Worm (Caenorhabditis elegans) whole organism, L4 larva: ENCODE measurements around the gene col-184.

Experiments used
- D1046.2 ChIP-seq: fragments of 200-800 bp; sonication (Bioruptor generic); IDR thresholded peaks from 2 replicates; pipeline ENCODE4 v1.3.6; 2022; ENCODE audit warnings: missing genetic modification characterization, missing compliant biosample characterization
- F26F4.8 ChIP-seq: fragments of 200-800 bp; sonication (Bioruptor generic); conservative IDR thresholded peaks from 2 replicates; pipeline ENCODE4 v1.3.6; 2022; ENCODE audit warnings: missing genetic modification characterization, missing compliant biosample characterization
- F37D6.2 ChIP-seq: sonication (generic microtip); optimal IDR thresholded peaks from 2 replicates; lab custom pipeline; 2016; ENCODE audit warnings: mild to moderate bottlenecking, missing genetic modification characterization, missing compliant biosample characterization
- F44E2.7 ChIP-seq: fragments of 200-800 bp; sonication (Bioruptor generic); IDR thresholded peaks from 2 replicates; pipeline ENCODE4 v2.1.2; 2022; ENCODE audit warnings: missing genetic modification characterization, missing compliant biosample characterization
- F49E8.2 ChIP-seq: sonication (generic microtip); optimal IDR thresholded peaks from 2 replicates; lab custom pipeline; 2016; ENCODE audit warnings: missing compliant biosample characterization, mild to moderate bottlenecking, missing genetic modification characterization, borderline replicate concordance
- R02D3.7 ChIP-seq: fragments of 150-350 bp; sonication (generic microtip); optimal IDR thresholded peaks from 3 replicates; lab custom pipeline; 2014; ENCODE audit warnings: missing biosample characterization, missing genetic modification characterization
- T20F7.1 ChIP-seq: fragments of 200-800 bp; sonication (Bioruptor generic); optimal IDR thresholded peaks from 2 replicates; lab custom pipeline; 2018; ENCODE audit warnings: mild to moderate bottlenecking, missing genetic modification characterization, missing compliant biosample characterization
- Y105C5A.15 ChIP-seq: fragments of 200-800 bp; sonication (Bioruptor generic); IDR thresholded peaks from 2 replicates; pipeline ENCODE4 v1.3.6; 2022; ENCODE audit warnings: missing genetic modification characterization, missing compliant biosample characterization
- Y5F2A.4 ChIP-seq: fragments of 200-800 bp; sonication (Bioruptor generic); optimal IDR thresholded peaks from 2 replicates; lab custom pipeline; 2018; ENCODE audit warnings: mild to moderate bottlenecking, missing genetic modification characterization, missing compliant biosample characterization
- ceh-20 ChIP-seq: fragments of 200-800 bp; sonication (Bioruptor generic); IDR thresholded peaks from 2 replicates; pipeline ENCODE4 v1.3.6; 2022; ENCODE audit warnings: missing genetic modification reagents, missing genetic modification characterization, missing compliant biosample characterization
- ceh-32 ChIP-seq: sonication (generic microtip); optimal IDR thresholded peaks from 2 replicates; lab custom pipeline; 2016; ENCODE audit warnings: mild to moderate bottlenecking, missing genetic modification characterization, missing compliant biosample characterization; ENCODE audit not compliant: poor library complexity
- ces-1 ChIP-seq: fragments of 150-350 bp; sonication (generic microtip); optimal IDR thresholded peaks from 4 replicates; lab custom pipeline; 2014; ENCODE audit warnings: missing biosample characterization, missing genetic modification reagents, missing genetic modification characterization
- ctbp-1 ChIP-seq: fragments of 200-800 bp; sonication (Bioruptor generic); IDR thresholded peaks from 2 replicates; pipeline ENCODE4 v1.3.6; 2022; ENCODE audit warnings: missing genetic modification reagents, missing genetic modification characterization, missing compliant biosample characterization
- daf-12 ChIP-seq: fragments of 150-350 bp; optimal IDR thresholded peaks from 2 replicates; lab custom pipeline; 2014; ENCODE audit warnings: missing biosample characterization, missing genetic modification reagents, missing genetic modification characterization
- daf-16 ChIP-seq, 3 experiments: sonication (generic microtip); optimal IDR thresholded peaks; 2 replicates each; lab custom pipeline; 2016 to 2017; ENCODE audit warnings: missing genetic modification characterization in 3 of 3, missing genetic modification reagents in 3 of 3, mild to moderate bottlenecking in 2 of 3, missing compliant biosample characterization in 2 of 3, missing biosample characterization in 1 of 3, moderate library complexity in 1 of 3
- daf-8 ChIP-seq: fragments of 200-800 bp; sonication (Bioruptor generic); IDR thresholded peaks from 2 replicates; pipeline ENCODE4 v1.3.6; 2022; ENCODE audit warnings: missing genetic modification characterization, missing compliant biosample characterization
- dmd-6 ChIP-seq: fragments of 200-800 bp; sonication (Bioruptor generic); IDR thresholded peaks from 2 replicates; pipeline ENCODE4 v1.3.6; 2022; ENCODE audit warnings: missing genetic modification reagents, missing genetic modification characterization, missing compliant biosample characterization
- dmd-8 ChIP-seq: fragments of 200-800 bp; sonication (Bioruptor generic); IDR thresholded peaks from 2 replicates; pipeline ENCODE4 v1.3.6; 2022; ENCODE audit warnings: missing genetic modification characterization, missing compliant biosample characterization
- dmd-9 ChIP-seq: fragments of 200-800 bp; sonication (Bioruptor generic); IDR thresholded peaks from 2 replicates; pipeline ENCODE4 v1.3.6; 2022; ENCODE audit warnings: missing genetic modification reagents, missing genetic modification characterization, missing compliant biosample characterization
- dpl-1 ChIP-seq: fragments of 150-350 bp; optimal IDR thresholded peaks from 2 replicates; lab custom pipeline; 2014; ENCODE audit warnings: missing biosample characterization, missing genetic modification reagents, missing genetic modification characterization
- duxl-1 ChIP-seq: sonication (generic microtip); optimal IDR thresholded peaks from 2 replicates; lab custom pipeline; 2016; ENCODE audit warnings: mild to moderate bottlenecking, missing genetic modification characterization, moderate library complexity, missing compliant biosample characterization; ENCODE audit not compliant: poor library complexity
- hif-1 ChIP-seq, 2 experiments: sonication (generic microtip); optimal IDR thresholded peaks; 2 replicates each; lab custom pipeline; 2016 to 2017; ENCODE audit warnings: missing compliant biosample characterization in 2 of 2, missing genetic modification characterization in 2 of 2, missing genetic modification reagents in 2 of 2, missing genotype in 2 of 2, mild to moderate bottlenecking in 1 of 2
- jun-1 ChIP-seq: fragments of 150-350 bp; optimal IDR thresholded peaks from 2 replicates; lab custom pipeline; 2014; ENCODE audit warnings: missing biosample characterization, missing genetic modification reagents, missing genetic modification characterization
- lim-7 ChIP-seq: fragments of 200-800 bp; sonication (Bioruptor generic); IDR thresholded peaks from 2 replicates; pipeline ENCODE4 v1.3.6; 2022; ENCODE audit warnings: missing genetic modification characterization, missing compliant biosample characterization
- lin-1 ChIP-seq: fragments of 200-800 bp; sonication (Bioruptor generic); IDR thresholded peaks from 2 replicates; pipeline ENCODE4 v1.3.6; 2022; ENCODE audit warnings: missing genetic modification reagents, missing genetic modification characterization, missing compliant biosample characterization
- lin-15B ChIP-seq: fragments of 150-350 bp; sonication (generic microtip); optimal IDR thresholded peaks from 3 replicates; lab custom pipeline; 2014; ENCODE audit warnings: missing biosample characterization, missing genetic modification characterization
- lin-38 ChIP-seq: fragments of 200-800 bp; sonication (Bioruptor generic); IDR thresholded peaks from 2 replicates; pipeline ENCODE4 v1.3.6; 2022; ENCODE audit warnings: missing genetic modification reagents, missing genetic modification characterization, missing compliant biosample characterization
- lsy-2 ChIP-seq, 2 experiments: fragments of 150-350 bp in 1 of 2; sonication (generic microtip) in 1 of 2; optimal IDR thresholded peaks; 2 replicates each; lab custom pipeline; 2014 to 2017; ENCODE audit warnings: missing biosample characterization in 2 of 2, missing genetic modification characterization in 2 of 2
- madf-9 ChIP-seq: fragments of 200-800 bp; sonication (Bioruptor generic); conservative IDR thresholded peaks from 2 replicates; pipeline ENCODE4 v1.3.6; 2022; ENCODE audit warnings: missing genetic modification reagents, missing genetic modification characterization, missing compliant biosample characterization
- mdl-1 ChIP-seq, 2 experiments: fragments of 150-350 bp in 1 of 2; sonication (generic microtip) in 1 of 2; optimal IDR thresholded peaks; 2 replicates each; lab custom pipeline; 2014 to 2017; ENCODE audit warnings: missing biosample characterization in 2 of 2, missing genetic modification characterization in 2 of 2
- mdt-29 ChIP-seq: fragments of 200-800 bp; sonication (Bioruptor generic); IDR thresholded peaks from 2 replicates; pipeline ENCODE4 v1.3.6; 2022; ENCODE audit warnings: missing genetic modification reagents, missing genetic modification characterization, missing compliant biosample characterization
- mxl-2 ChIP-seq: fragments of 200-800 bp; sonication (Bioruptor generic); conservative IDR thresholded peaks from 2 replicates; pipeline ENCODE4 v1.3.6; 2022; ENCODE audit warnings: missing genetic modification reagents, missing genetic modification characterization, missing compliant biosample characterization
- nhr-237 ChIP-seq: sonication (generic microtip); optimal IDR thresholded peaks from 2 replicates; lab custom pipeline; 2017; ENCODE audit warnings: missing biosample characterization, missing genetic modification characterization
- nhr-25 ChIP-seq: sonication (generic microtip); optimal IDR thresholded peaks from 2 replicates; lab custom pipeline; 2017; ENCODE audit warnings: missing genetic modification characterization, mild to moderate bottlenecking, missing compliant biosample characterization, antibody characterized with exemption, moderate library complexity, borderline replicate concordance; ENCODE audit not compliant: insufficient read depth
- nhr-28 ChIP-seq: fragments of 150-350 bp; optimal IDR thresholded peaks from 2 replicates; lab custom pipeline; 2014; ENCODE audit warnings: missing biosample characterization, missing genetic modification characterization
- nhr-48 ChIP-seq: sonication (generic microtip); optimal IDR thresholded peaks from 2 replicates; lab custom pipeline; 2016; ENCODE audit warnings: mild to moderate bottlenecking, missing genetic modification characterization, missing compliant biosample characterization
- nhr-6 ChIP-seq: fragments of 150-350 bp; optimal IDR thresholded peaks from 2 replicates; lab custom pipeline; 2014; ENCODE audit warnings: missing biosample characterization, missing genetic modification characterization
- nhr-76 ChIP-seq: fragments of 150-350 bp; optimal IDR thresholded peaks from 2 replicates; lab custom pipeline; 2014; ENCODE audit warnings: missing biosample characterization, missing genetic modification characterization
- set-16 ChIP-seq: fragments of 200-800 bp; sonication (Bioruptor generic); IDR thresholded peaks from 2 replicates; pipeline ENCODE4 v1.3.6; 2022; ENCODE audit warnings: missing genetic modification reagents, missing genetic modification characterization, missing compliant biosample characterization
- skn-1 ChIP-seq: fragments of 150-350 bp; optimal IDR thresholded peaks from 2 replicates; lab custom pipeline; 2014; ENCODE audit warnings: missing biosample characterization, missing genetic modification characterization
- spr-1 ChIP-seq: sonication (generic microtip); optimal IDR thresholded peaks from 2 replicates; lab custom pipeline; 2016; ENCODE audit warnings: mild to moderate bottlenecking, missing genetic modification characterization, missing compliant biosample characterization
- tag-97 ChIP-seq: fragments of 200-800 bp; sonication (Bioruptor generic); IDR thresholded peaks from 2 replicates; pipeline ENCODE4 v1.3.6; 2022; ENCODE audit warnings: missing genetic modification characterization, missing compliant biosample characterization
- unc-62 ChIP-seq, 3 experiments: fragments of 150-350 bp in 1 of 3; sonication (generic microtip); optimal IDR thresholded peaks in 2 of 3; peaks in 1 of 3; 1 replicate in 1 of 3; 2 replicates in 2 of 3; lab custom pipeline; 2014 to 2017; ENCODE audit warnings: missing biosample characterization in 3 of 3, missing genetic modification characterization in 3 of 3, missing genetic modification reagents in 3 of 3, missing genotype in 1 of 3
- vab-7 ChIP-seq: fragments of 200-800 bp; sonication (Bioruptor generic); IDR thresholded peaks from 2 replicates; pipeline ENCODE4 v1.3.6; 2022; ENCODE audit warnings: missing genetic modification reagents, missing genetic modification characterization, missing compliant biosample characterization
- zfp-3 ChIP-seq: fragments of 200-800 bp; sonication (Bioruptor generic); conservative IDR thresholded peaks from 2 replicates; pipeline ENCODE4 v1.3.6; 2022; ENCODE audit warnings: missing genetic modification reagents, missing genetic modification characterization, missing compliant biosample characterization
- zip-11 ChIP-seq: fragments of 200-800 bp; sonication (Bioruptor generic); IDR thresholded peaks from 2 replicates; pipeline ENCODE4 v1.3.6; 2022; ENCODE audit warnings: missing genetic modification characterization, missing compliant biosample characterization
- ztf-11 ChIP-seq: fragments of 150-350 bp; optimal IDR thresholded peaks from 2 replicates; lab custom pipeline; 2014; ENCODE audit warnings: missing biosample characterization, missing genetic modification characterization

The col-184 gene

DNA sequence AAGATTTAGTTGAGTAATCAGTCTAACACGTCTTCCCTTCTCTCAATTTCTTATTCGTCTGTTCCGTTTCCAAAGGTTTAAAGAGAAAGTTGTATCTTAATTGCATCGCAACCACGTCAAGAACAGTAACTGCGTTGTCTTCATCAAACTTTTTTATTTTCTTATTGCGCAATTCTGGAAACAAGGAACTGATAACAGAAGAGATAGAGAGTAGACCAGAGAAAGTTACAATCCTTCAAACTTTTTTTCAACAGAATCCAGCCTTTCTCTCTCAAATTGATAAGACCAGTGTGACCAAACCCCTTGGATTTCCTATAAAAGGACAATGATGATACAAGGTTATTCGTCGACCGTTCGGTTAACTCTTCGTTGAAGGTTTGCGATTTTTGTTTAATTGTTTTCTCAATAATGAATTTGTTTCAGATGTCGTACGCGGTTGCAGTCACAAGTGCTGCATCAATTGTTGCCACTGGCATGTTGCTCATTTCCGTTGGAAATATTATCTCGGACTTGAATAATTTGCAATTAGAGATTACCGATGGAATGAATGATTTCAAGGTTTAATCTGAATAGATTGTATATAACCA, at the start of gene col-184:
Gene col-184 (plus strand): TSS at position 409 of the 587 bp plus-strand sequence.
- TF ChIP-seq lin-15B (tag; lab: Kevin White, UChicago): no peak
- TF ChIP-seq F37D6.2 (tag; lab: Kevin White, UChicago): no peak
- no peak for TF ChIP-seq jun-1
- no peak for TF ChIP-seq ztf-11 (tag; lab: Kevin White, UChicago)
- TF ChIP-seq madf-9 (GFP tag; lab: Robert Waterston, UW): no peak
- no peak for TF ChIP-seq set-16 (GFP tag; lab: Robert Waterston, UW)
- TF ChIP-seq ceh-20 (GFP tag; lab: Robert Waterston, UW): 0 out of 2 replicates have a peak, but pooled peaks have one; percentile 31
- TF ChIP-seq unc-62 (GFP tag; optimal IDR thresholded peaks at IDR 0.05 in 1 of 2; lab: Kevin White, UChicago): peak in 1 of 2 experiments; percentile 94
- TF ChIP-seq unc-62 (tag; optimal IDR thresholded peaks at IDR 0.05; lab: Kevin White, UChicago): no peak
- peak; percentile 37 for TF ChIP-seq nhr-28 (tag; lab: Kevin White, UChicago)
- TF ChIP-seq dmd-6 (GFP tag; lab: Robert Waterston, UW): peak; percentile 28; the same call in 1 of the 2 replicates

DNA sequence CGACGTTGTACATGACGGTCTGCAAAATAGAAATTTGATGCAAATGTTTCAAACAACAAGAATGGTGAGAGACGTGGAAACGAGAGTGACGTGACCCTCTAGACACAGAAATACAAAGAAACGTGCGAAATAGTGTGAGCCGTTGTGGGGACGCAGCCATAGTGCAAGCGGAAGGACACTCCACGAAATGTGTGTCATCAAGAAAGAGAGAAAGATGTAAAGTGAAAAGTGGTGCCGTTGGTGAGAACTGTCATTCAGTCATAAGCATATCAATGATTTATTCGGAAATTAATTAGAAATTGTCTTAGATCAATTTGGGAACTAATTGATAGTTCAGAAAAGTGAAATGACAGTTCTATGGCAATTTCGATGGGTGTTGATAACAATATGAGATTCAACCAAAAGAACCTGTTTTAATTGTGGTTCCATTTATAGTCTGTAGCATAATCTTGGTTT, 49.3 kb upstream of the col-184 start, which contains the start of gene C29F7.3:
Gene C29F7.3 (minus strand): TSS at position 51 of the 456 bp plus-strand sequence.
- no peak for TF ChIP-seq tag-97 (GFP tag; lab: Robert Waterston, UW)
- peak; percentile 67 for TF ChIP-seq T20F7.1 (GFP tag; lab: Kevin White, UChicago)
- no peak for TF ChIP-seq D1046.2 (GFP tag; lab: Robert Waterston, UW)
- no peak for TF ChIP-seq lim-7 (GFP tag; lab: Robert Waterston, UW)
- no peak for TF ChIP-seq ces-1
- no peak for TF ChIP-seq R02D3.7 (tag; lab: Kevin White, UChicago)
- no peak for TF ChIP-seq zip-11
- TF ChIP-seq Y5F2A.4: no peak
- no peak for TF ChIP-seq set-16 (GFP tag; lab: Robert Waterston, UW)
- TF ChIP-seq F44E2.7: no peak
- TF ChIP-seq mdl-1 (tag; optimal IDR thresholded peaks at IDR 0.05; lab: Kevin White, UChicago): no peak
- TF ChIP-seq daf-16 (GFP tag; optimal IDR thresholded peaks at IDR 0.05; lab: Kevin White, UChicago): peak in 1 of 2 experiments; percentile 20
- TF ChIP-seq daf-16 (tag; optimal IDR thresholded peaks at IDR 0.05; lab: Kevin White, UChicago): peak; percentile 3
- no peak for TF ChIP-seq lsy-2 (tag; optimal IDR thresholded peaks at IDR 0.05; lab: Kevin White, UChicago)
- TF ChIP-seq F26F4.8: no peak
- TF ChIP-seq nhr-76: no peak
- TF ChIP-seq hif-1 (tag; optimal IDR thresholded peaks at IDR 0.05; lab: Kevin White, UChicago): no peak
- no peak for TF ChIP-seq daf-8 (GFP tag; lab: Robert Waterston, UW)
- TF ChIP-seq lin-38 (GFP tag; lab: Robert Waterston, UW): no peak
- no peak for TF ChIP-seq Y105C5A.15 (GFP tag; lab: Robert Waterston, UW)
- peak; percentile 61 for TF ChIP-seq nhr-48 (tag; lab: Kevin White, UChicago)
- TF ChIP-seq mxl-2 (GFP tag; lab: Robert Waterston, UW): no peak
- no peak for TF ChIP-seq skn-1 (tag; lab: Kevin White, UChicago)
- no peak for TF ChIP-seq F49E8.2
- no peak for TF ChIP-seq ceh-32
- no peak for TF ChIP-seq vab-7 (GFP tag; lab: Robert Waterston, UW)
- TF ChIP-seq nhr-6 (tag; lab: Kevin White, UChicago): no peak
- no peak for TF ChIP-seq nhr-25 (tag; lab: Kevin White, UChicago)
- TF ChIP-seq lin-1 (GFP tag; lab: Robert Waterston, UW): peak; percentile 85
- no peak for TF ChIP-seq mdt-29 (GFP tag; lab: Robert Waterston, UW)
- no peak for TF ChIP-seq nhr-237 (tag; lab: Kevin White, UChicago)
- TF ChIP-seq dmd-8 (GFP tag; lab: Robert Waterston, UW): no peak
- no peak for TF ChIP-seq spr-1 (tag; lab: Kevin White, UChicago)
- TF ChIP-seq duxl-1 (tag; lab: Kevin White, UChicago): no peak
- no peak for TF ChIP-seq daf-12 (tag; lab: Kevin White, UChicago)
- TF ChIP-seq dmd-9 (GFP tag; lab: Robert Waterston, UW): no peak
- 0 out of 2 replicates have a peak, but pooled peaks have one; percentile 37 for TF ChIP-seq ctbp-1 (GFP tag; lab: Robert Waterston, UW)
- no peak for TF ChIP-seq dpl-1
- TF ChIP-seq zfp-3 (GFP tag; lab: Robert Waterston, UW): no peak
